Fruit fly (Drosophila melanogaster): ENCODE data around the gene Mt2.

Mt2 gene

dm6 chr2L:12085619-12086171 lies 10.6 kb upstream of the Mt2 start, which contains the start of gene prd:
Gene prd (minus strand): TSS chr2L:12085827.
- TF ChIP-seq vvl (GFP tag; IDR thresholded peaks at IDR 0.05) (no peak), ato (GFP tag; IDR thresholded peaks at IDR 0.05; ENCODE audit: partially characterized antibody) (no peak), CG4820 (GFP tag; optimal IDR thresholded peaks at IDR 0.05) (no peak), CG1832 (GFP tag; optimal IDR thresholded peaks at IDR 0.05) (peak; percentile 89), disco-r (GFP tag; optimal IDR thresholded peaks at IDR 0.05) (no peak), Dll (GFP tag; IDR thresholded peaks at IDR 0.05; ENCODE audit: partially characterized antibody) (peak; percentile 39; the same call in 1 of the 4 replicates), Jarid2 (GFP tag; optimal IDR thresholded peaks at IDR 0.05) (peak; percentile 36), MTF-1 (GFP tag; optimal IDR thresholded peaks at IDR 0.05; ENCODE audit: borderline replicate concordance) (no peak), CG17568 (GFP tag; optimal IDR thresholded peaks at IDR 0.05) (no peak), CG16863 (GFP tag; optimal IDR thresholded peaks at IDR 0.05) (no peak), pan (optimal IDR thresholded peaks at IDR 0.05) (no peak), pan (GFP tag; optimal IDR thresholded peaks at IDR 0.05 in 1 of 2, IDR thresholded peaks at IDR 0.05 in 1 of 2) (no peak), chinmo (GFP tag; IDR thresholded peaks at IDR 0.05; ENCODE audit: partially characterized antibody) (0 out of 4 replicates have a peak, but pooled peaks have one; percentile 36), CG8478 (optimal IDR thresholded peaks at IDR 0.05) (peak; percentile 85), CG10565 (GFP tag; optimal IDR thresholded peaks at IDR 0.05) (no peak), zf30C (GFP tag; optimal IDR thresholded peaks at IDR 0.05) (no peak), ERR (GFP tag; optimal IDR thresholded peaks at IDR 0.05) (no peak), D (optimal IDR thresholded peaks at IDR 0.05) (no peak), D (GFP tag; optimal IDR thresholded peaks at IDR 0.05) (no peak), CG11723 (GFP tag; optimal IDR thresholded peaks at IDR 0.05) (no peak), Rfx (GFP tag; IDR thresholded peaks at IDR 0.05) (no peak), CG2129 (GFP tag; IDR thresholded peaks at IDR 0.05; ENCODE audit: partially characterized antibody) (no peak), Nf-YA (GFP tag; IDR thresholded peaks at IDR 0.05) (peak; percentile 86), CG12104 (GFP tag; optimal IDR thresholded peaks at IDR 0.05) (no peak), CG17829 (tag; optimal IDR thresholded peaks at IDR 0.05) (peak; percentile 2), Lhr (GFP tag; optimal IDR thresholded peaks at IDR 0.05) (no peak), Hand (GFP tag; optimal IDR thresholded peaks at IDR 0.05) (no peak), CG3065 (GFP tag; optimal IDR thresholded peaks at IDR 0.05) (no peak), prd (optimal IDR thresholded peaks at IDR 0.05) (no peak), prd (GFP tag; IDR thresholded peaks at IDR 0.05) (peak; percentile 50; the same call in 1 of the 3 replicates), CoRest (tag; optimal IDR thresholded peaks at IDR 0.05) (no peak), p53 (GFP tag; optimal IDR thresholded peaks at IDR 0.05) (no peak), al (GFP tag; IDR thresholded peaks at IDR 0.05) (no peak), slou (GFP tag; optimal IDR thresholded peaks at IDR 0.05) (no peak), unpg (GFP tag; optimal IDR thresholded peaks at IDR 0.05) (no peak), run (tag; optimal IDR thresholded peaks at IDR 0.05) (no peak), zen2 (GFP tag; IDR thresholded peaks at IDR 0.05; ENCODE audit: partially characterized antibody) (peak; percentile 27; the same call in 1 of the 3 replicates), ind (GFP tag; optimal IDR thresholded peaks at IDR 0.05) (no peak), CG9727 (GFP tag; optimal IDR thresholded peaks at IDR 0.05) (no peak), Nf-YC (tag; optimal IDR thresholded peaks at IDR 0.05) (peak; percentile 97), fd64A (GFP tag; optimal IDR thresholded peaks at IDR 0.05) (no peak), scrt (GFP tag; optimal IDR thresholded peaks at IDR 0.05) (no peak), Nf-YB (GFP tag; optimal IDR thresholded peaks at IDR 0.05) (peak; percentile 98), CG14667 (GFP tag; IDR thresholded peaks at IDR 0.05) (no peak), chif (GFP tag; optimal IDR thresholded peaks at IDR 0.05) (no peak), CTCF (GFP tag; optimal IDR thresholded peaks at IDR 0.05) (peak; percentile 88), dmrt11E (tag; optimal IDR thresholded peaks at IDR 0.05) (no peak), mld (GFP tag; IDR thresholded peaks at IDR 0.05; ENCODE audit: partially characterized antibody) (0 out of 3 replicates have a peak, but pooled peaks have one; percentile 31), Xrp1 (GFP tag; IDR thresholded peaks at IDR 0.05) (no peak), CG18599 (GFP tag; optimal IDR thresholded peaks at IDR 0.05) (no peak), tll (GFP tag; optimal IDR thresholded peaks at IDR 0.05) (peak in 1 of 2 experiments; percentile 91)
